Fruit fly (Drosophila melanogaster) whole organism, embryonic: Measurements from ENCODE around the gene shv.
A peak's percentile ranks its signal among the peaks of the same experiment; 100 is the strongest.

Experiments used
- Abd-B ChIP-seq: fragments of 200-800 bp; sonication (Bioruptor generic); optimal IDR thresholded peaks from 2 replicates; lab custom pipeline; 2018; ENCODE audit warnings: missing biosample characterization, mild to moderate bottlenecking, missing genetic modification characterization, moderate library complexity
- Adf1 ChIP-seq: fragments of 200-800 bp; sonication (Bioruptor generic); IDR thresholded peaks from 2 replicates; pipeline ENCODE4 v1.3.6; 2022; ENCODE audit warnings: missing biosample characterization, missing genetic modification characterization
- B-H2 ChIP-seq: fragments of 200-800 bp; sonication (Bioruptor generic); optimal IDR thresholded peaks from 2 replicates; lab custom pipeline; 2018; ENCODE audit warnings: missing biosample characterization, mild to moderate bottlenecking, missing genetic modification characterization
- CG1024 ChIP-seq: fragments of 200-800 bp; sonication (Bioruptor generic); IDR thresholded peaks from 2 replicates; pipeline ENCODE4 v1.3.6; 2022; ENCODE audit warnings: missing biosample characterization, missing genetic modification characterization
- CG10274 ChIP-seq: fragments of 200-800 bp; sonication (Bioruptor generic); optimal IDR thresholded peaks from 3 replicates; lab custom pipeline; 2017; ENCODE audit warnings: missing biosample characterization, mild to moderate bottlenecking, missing genetic modification characterization
- CG11247 ChIP-seq: fragments of 200-800 bp; sonication (Bioruptor generic); IDR thresholded peaks from 2 replicates; pipeline ENCODE4 v1.3.6; 2022; ENCODE audit warnings: missing biosample characterization, missing genetic modification characterization
- CG11398 ChIP-seq: fragments of 200-800 bp; sonication (Bioruptor generic); optimal IDR thresholded peaks from 2 replicates; lab custom pipeline; 2016; ENCODE audit warnings: missing biosample characterization, missing genetic modification characterization
- CG15269 ChIP-seq: fragments of 200-800 bp; sonication (Bioruptor generic); optimal IDR thresholded peaks from 2 replicates; lab custom pipeline; 2018; ENCODE audit warnings: missing biosample characterization, mild to moderate bottlenecking, missing genetic modification characterization, moderate library complexity
- CG2116 ChIP-seq: fragments of 200-800 bp; sonication (Bioruptor generic); optimal IDR thresholded peaks from 3 replicates; lab custom pipeline; 2018; ENCODE audit warnings: missing biosample characterization, mild to moderate bottlenecking, missing genetic modification characterization
- CG3847 ChIP-seq: fragments of 200-800 bp; sonication (Bioruptor generic); IDR thresholded peaks from 2 replicates; pipeline ENCODE4 v1.3.6; 2022; ENCODE audit warnings: missing biosample characterization, missing genetic modification characterization
- CG6254 ChIP-seq: fragments of 200-800 bp; sonication (Bioruptor generic); optimal IDR thresholded peaks from 3 replicates; lab custom pipeline; 2017; ENCODE audit warnings: mild to moderate bottlenecking, missing biosample characterization, missing genetic modification reagents, missing genetic modification characterization
- CG7987 ChIP-seq: fragments of 200-800 bp; sonication (Bioruptor generic); optimal IDR thresholded peaks from 2 replicates; lab custom pipeline; 2018; ENCODE audit warnings: missing biosample characterization, mild to moderate bottlenecking, missing genetic modification characterization, moderate library complexity
- CG9215 ChIP-seq: fragments of 200-800 bp; sonication (Bioruptor generic); IDR thresholded peaks from 2 replicates; pipeline ENCODE4 v1.3.6; 2022; ENCODE audit warnings: missing biosample characterization, missing genetic modification characterization
- CTCF ChIP-seq: fragments of 200-800 bp; sonication (Bioruptor generic); optimal IDR thresholded peaks from 2 replicates; lab custom pipeline; 2017; ENCODE audit warnings: missing biosample characterization, mild to moderate bottlenecking, missing genetic modification characterization, moderate library complexity
- CkIIα-i1 ChIP-seq: fragments of 200-800 bp; sonication (Bioruptor generic); IDR thresholded peaks from 2 replicates; pipeline ENCODE4 v1.3.6; 2022; ENCODE audit warnings: missing biosample characterization, missing genetic modification characterization
- D19A ChIP-seq: fragments of 200-800 bp; optimal IDR thresholded peaks from 3 replicates; lab custom pipeline; 2019; ENCODE audit warnings: missing biosample characterization, mild to moderate bottlenecking, missing genetic modification characterization, moderate library complexity
- Deaf1 ChIP-seq: fragments of 200-800 bp; optimal IDR thresholded peaks from 3 replicates; lab custom pipeline; 2019; ENCODE audit warnings: missing biosample characterization, mild to moderate bottlenecking, missing genetic modification characterization, moderate library complexity
- Dref ChIP-seq: fragments of 200-800 bp; sonication (Bioruptor generic); IDR thresholded peaks from 2 replicates; pipeline ENCODE4 v1.3.6; 2022; ENCODE audit warnings: missing biosample characterization, missing genetic modification characterization
- Fer3 ChIP-seq: fragments of 200-800 bp; sonication (Bioruptor generic); optimal IDR thresholded peaks from 2 replicates; lab custom pipeline; 2018; ENCODE audit warnings: missing biosample characterization, mild to moderate bottlenecking, missing genetic modification characterization, moderate library complexity
- H2.0 ChIP-seq: fragments of 200-800 bp; sonication (Bioruptor generic); IDR thresholded peaks from 2 replicates; pipeline ENCODE4 v1.3.6; 2022; ENCODE audit warnings: missing biosample characterization, missing genetic modification characterization
- Hey ChIP-seq: fragments of 200-800 bp; sonication (Bioruptor generic); optimal IDR thresholded peaks from 3 replicates; lab custom pipeline; 2018; ENCODE audit warnings: missing biosample characterization, mild to moderate bottlenecking, missing genetic modification characterization
- HmgZ ChIP-seq: fragments of 200-800 bp; sonication (Bioruptor generic); optimal IDR thresholded peaks from 2 replicates; lab custom pipeline; 2018; ENCODE audit warnings: missing biosample characterization, mild to moderate bottlenecking, missing genetic modification characterization
- Hmr ChIP-seq: fragments of 200-800 bp; sonication (Bioruptor generic); optimal IDR thresholded peaks from 3 replicates; lab custom pipeline; 2017; ENCODE audit warnings: mild to moderate bottlenecking, missing biosample characterization, missing genetic modification reagents, missing genetic modification characterization
- Hmx ChIP-seq: fragments of 200-800 bp; sonication (Bioruptor generic); optimal IDR thresholded peaks from 2 replicates; lab custom pipeline; 2016; ENCODE audit warnings: missing biosample characterization, missing genetic modification characterization
- MTF-1 ChIP-seq: fragments of 200-800 bp; sonication (Bioruptor generic); optimal IDR thresholded peaks from 2 replicates; lab custom pipeline; 2018; ENCODE audit warnings: missing biosample characterization, mild to moderate bottlenecking, missing genetic modification characterization, borderline replicate concordance
- Oaz ChIP-seq: fragments of 200-800 bp; sonication (Bioruptor generic); IDR thresholded peaks from 2 replicates; pipeline ENCODE4 v1.3.6; 2022; ENCODE audit warnings: missing biosample characterization, missing genetic modification characterization
- PHDP ChIP-seq: fragments of 200-800 bp; sonication (Bioruptor generic); optimal IDR thresholded peaks from 3 replicates; lab custom pipeline; 2018; ENCODE audit warnings: missing biosample characterization, mild to moderate bottlenecking, missing genetic modification characterization, moderate library complexity
- Ptx1 ChIP-seq: fragments of 200-800 bp; sonication (Bioruptor generic); IDR thresholded peaks from 2 replicates; pipeline ENCODE4 v1.3.6; 2022; ENCODE audit warnings: missing biosample characterization, missing genetic modification characterization
- TFAM ChIP-seq: fragments of 200-800 bp; sonication (Bioruptor generic); optimal IDR thresholded peaks from 2 replicates; lab custom pipeline; 2017; ENCODE audit warnings: missing biosample characterization, missing genetic modification characterization, inconsistent platforms
- Trl ChIP-seq, 3 experiments: fragments of >200 bp in 2 of 3; fragments of 200-800 bp in 1 of 3; sonication (Bioruptor generic) in 1 of 3; optimal IDR thresholded peaks; 2 replicates in 1 of 3; 3 replicates in 2 of 3; lab custom pipeline; 2016 to 2017; ENCODE audit warnings: missing biosample characterization in 1 of 3, missing genetic modification characterization in 1 of 3
- Xrp1 ChIP-seq: fragments of 200-800 bp; sonication (Bioruptor generic); IDR thresholded peaks from 2 replicates; pipeline ENCODE4 v1.3.6; 2022; ENCODE audit warnings: missing biosample characterization, missing genetic modification characterization
- cad ChIP-seq: fragments of >200 bp; optimal IDR thresholded peaks from 2 replicates; lab custom pipeline; 2017; ENCODE audit warnings: missing biosample characterization, missing genetic modification characterization
- gem ChIP-seq: fragments of 200-800 bp; sonication (Bioruptor generic); optimal IDR thresholded peaks from 2 replicates; lab custom pipeline; 2019; ENCODE audit warnings: missing biosample characterization, mild to moderate bottlenecking, missing genetic modification characterization, moderate library complexity
- grau ChIP-seq: fragments of 200-800 bp; optimal IDR thresholded peaks from 3 replicates; lab custom pipeline; 2019; ENCODE audit warnings: missing biosample characterization, mild to moderate bottlenecking, missing genetic modification characterization, moderate library complexity
- hkb ChIP-seq, 2 experiments: fragments of 200-800 bp in 1 of 2; fragments of >200 bp in 1 of 2; sonication (Bioruptor generic) in 1 of 2; IDR thresholded peaks in 1 of 2; optimal IDR thresholded peaks in 1 of 2; 2 replicates each; pipeline versions ENCODE4 v1.3.6 to Lab custom; 2017 to 2022; ENCODE audit warnings: missing biosample characterization in 1 of 2, missing genetic modification characterization in 1 of 2
- lilli ChIP-seq: fragments of 200-800 bp; sonication (Bioruptor generic); optimal IDR thresholded peaks from 3 replicates; lab custom pipeline; 2016; ENCODE audit warnings: missing biosample characterization, missing genetic modification characterization
- onecut ChIP-seq: fragments of 200-800 bp; sonication (Bioruptor generic); IDR thresholded peaks from 2 replicates; pipeline ENCODE4 v1.3.6; 2022; ENCODE audit warnings: missing biosample characterization, missing genetic modification characterization
- pan ChIP-seq, 4 experiments: fragments of >200 bp in 3 of 4; fragments of 200-800 bp in 1 of 4; sonication (Bioruptor generic) in 1 of 4; optimal IDR thresholded peaks in 3 of 4; IDR thresholded peaks in 1 of 4; 2 replicates each; pipeline versions ENCODE4 v1.3.6 to Lab custom; 2017 to 2022; ENCODE audit warnings: missing biosample characterization in 2 of 4, missing genetic modification characterization in 2 of 4, mixed read lengths in 1 of 4
- pb ChIP-seq: fragments of 200-800 bp; sonication (Bioruptor generic); optimal IDR thresholded peaks from 3 replicates; lab custom pipeline; 2016; ENCODE audit warnings: missing biosample characterization, missing genetic modification characterization
- peb ChIP-seq: fragments of 200-800 bp; sonication (Bioruptor generic); IDR thresholded peaks from 2 replicates; pipeline ENCODE4 v1.3.6; 2022; ENCODE audit warnings: missing biosample characterization, missing genetic modification characterization
- pros ChIP-seq: fragments of 200-800 bp; sonication (Bioruptor generic); optimal IDR thresholded peaks from 3 replicates; lab custom pipeline; 2019; ENCODE audit warnings: missing biosample characterization, mild to moderate bottlenecking, missing genetic modification characterization, moderate library complexity
- ranshi ChIP-seq: fragments of 200-800 bp; sonication (Bioruptor generic); IDR thresholded peaks from 2 replicates; pipeline ENCODE4 v1.3.6; 2022; ENCODE audit warnings: missing biosample characterization, missing genetic modification characterization
- rib ChIP-seq: fragments of 200-800 bp; sonication (Bioruptor generic); IDR thresholded peaks from 2 replicates; pipeline ENCODE4 v1.3.6; 2022; ENCODE audit warnings: missing biosample characterization, missing genetic modification characterization
- row ChIP-seq: fragments of 200-800 bp; sonication (Bioruptor generic); IDR thresholded peaks from 3 replicates; pipeline ENCODE4 v1.3.6; 2022; ENCODE audit warnings: missing biosample characterization, missing genetic modification characterization
- sens-2 ChIP-seq: fragments of 200-800 bp; sonication (Bioruptor generic); IDR thresholded peaks from 2 replicates; pipeline ENCODE4 v1.3.6; 2022; ENCODE audit warnings: missing biosample characterization, missing genetic modification characterization
- shn ChIP-seq: fragments of 200-800 bp; sonication (Bioruptor generic); optimal IDR thresholded peaks from 3 replicates; lab custom pipeline; 2016; ENCODE audit warnings: missing biosample characterization, missing genetic modification characterization
- slbo ChIP-seq: fragments of 200-800 bp; sonication (Bioruptor generic); IDR thresholded peaks from 2 replicates; pipeline ENCODE4 v1.3.6; 2022; ENCODE audit warnings: missing biosample characterization, missing genetic modification characterization
- tna ChIP-seq: fragments of 200-800 bp; sonication (Bioruptor generic); IDR thresholded peaks from 2 replicates; pipeline ENCODE4 v1.3.6; 2022; ENCODE audit warnings: missing biosample characterization, missing genetic modification characterization; ENCODE audit not compliant: partially characterized antibody
- tx ChIP-seq: fragments of 200-800 bp; sonication (Bioruptor generic); optimal IDR thresholded peaks from 2 replicates; lab custom pipeline; 2016; ENCODE audit warnings: missing biosample characterization, missing genetic modification characterization

shv gene

DNA sequence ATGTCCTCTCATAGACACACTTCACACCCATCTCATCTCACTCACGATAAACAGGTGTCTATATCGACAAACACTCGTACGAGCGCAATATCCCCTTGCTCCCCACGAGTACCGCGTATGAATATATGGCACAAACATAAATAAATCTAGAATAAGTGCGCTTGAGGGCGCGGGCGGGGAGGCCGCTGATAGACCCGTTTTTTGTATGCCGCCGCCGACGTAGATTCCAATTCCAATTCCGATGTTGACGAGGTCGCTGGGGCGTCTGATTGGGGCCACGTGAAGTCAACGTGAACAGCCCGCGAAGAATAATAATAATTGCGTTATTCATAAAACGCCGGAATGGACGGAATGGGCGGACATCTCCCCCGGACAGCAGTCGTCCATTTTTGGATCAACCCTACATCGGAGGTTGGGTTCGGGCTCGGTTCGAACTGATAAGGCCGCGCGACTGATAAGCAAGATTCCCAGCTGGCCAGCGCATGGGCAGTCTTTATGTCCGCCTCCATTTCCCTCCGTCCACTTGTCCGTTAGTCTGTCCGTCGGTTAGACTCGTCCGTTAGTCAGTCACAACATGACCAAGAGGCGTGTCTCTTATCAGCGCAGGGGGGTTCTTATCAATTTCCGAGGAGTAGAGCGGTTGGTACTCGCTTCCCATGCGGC, 31.5 kb downstream of the shv start (continued):
- TF ChIP-seq cad (GFP tag; lab: Kevin White, UChicago) (no peak), CG15269 (tag; lab: Kevin White, UChicago) (peak; percentile 34), pan (optimal IDR thresholded peaks at IDR 0.05; lab: Kevin White, UChicago) (no peak), pan (GFP tag; optimal IDR thresholded peaks at IDR 0.05 in 1 of 2, IDR thresholded peaks at IDR 0.05 in 1 of 2) (peak in 1 of 2 experiments; percentile 81), TFAM (no peak), D19A (no peak), gem (tag; lab: Kevin White, UChicago) (no peak), Hey (tag; lab: Kevin White, UChicago) (peak; percentile 22), CG11247 (no peak), CG11398 (GFP tag; lab: Kevin White, UChicago) (peak; percentile 24), CG2116 (GFP tag; lab: Kevin White, UChicago) (peak; percentile 26), CG10274 (GFP tag; lab: Kevin White, UChicago) (peak; percentile 71), CTCF (no peak), peb (GFP tag; lab: Robert Waterston, UW) (no peak), Dref (GFP tag; lab: Robert Waterston, UW) (no peak), Oaz (GFP tag; lab: Robert Waterston, UW) (no peak), Deaf1 (tag; lab: Kevin White, UChicago) (peak; percentile 81), tx (GFP tag; lab: Kevin White, UChicago) (no peak), hkb (optimal IDR thresholded peaks at IDR 0.05; lab: Kevin White, UChicago) (no peak), hkb (GFP tag; IDR thresholded peaks at IDR 0.05; lab: Robert Waterston, UW) (no peak), CG1024 (GFP tag; lab: Robert Waterston, UW) (no peak), Abd-B (GFP tag; lab: Kevin White, UChicago) (peak; percentile 3), Adf1 (GFP tag; lab: Robert Waterston, UW) (peak; percentile 82), CG7987 (GFP tag; lab: Kevin White, UChicago) (peak; percentile 100), CG3847 (GFP tag; lab: Robert Waterston, UW) (no peak), MTF-1 (GFP tag; lab: Kevin White, UChicago) (peak; percentile 66), HmgZ (tag; lab: Kevin White, UChicago) (peak; percentile 62), slbo (GFP tag; lab: Robert Waterston, UW) (peak; percentile 30; the same call in 1 of the 2 replicates), Trl (optimal IDR thresholded peaks at IDR 0.05; lab: Kevin White, UChicago) (no peak), Trl (GFP tag; optimal IDR thresholded peaks at IDR 0.05; lab: Kevin White, UChicago) (no peak), CG9215 (GFP tag; lab: Robert Waterston, UW) (0 out of 2 replicates have a peak, but pooled peaks have one; percentile 13), pros (GFP tag; lab: Kevin White, UChicago) (peak; percentile 33), lilli (GFP tag; lab: Kevin White, UChicago) (peak; percentile 12), shn (GFP tag; lab: Kevin White, UChicago) (no peak), Xrp1 (GFP tag; lab: Robert Waterston, UW) (peak; percentile 19; the same call in 1 of the 2 replicates), grau (tag; lab: Kevin White, UChicago) (peak; percentile 44), Ptx1 (GFP tag; lab: Robert Waterston, UW) (no peak), Hmr (GFP tag; lab: Kevin White, UChicago) (peak; percentile 57), sens-2 (GFP tag; lab: Robert Waterston, UW) (peak; percentile 72), row (peak; percentile 36; the same call in 1 of the 3 replicates), PHDP (tag; lab: Kevin White, UChicago) (peak; percentile 9), CkIIα-i1 (GFP tag; lab: Robert Waterston, UW) (no peak), rib (GFP tag; lab: Robert Waterston, UW) (peak; percentile 67; the same call in 1 of the 2 replicates), onecut (GFP tag; lab: Robert Waterston, UW) (peak; percentile 7; the same call in 1 of the 2 replicates), ranshi (GFP tag; lab: Robert Waterston, UW) (no peak), Hmx (no peak), CG6254 (GFP tag; lab: Kevin White, UChicago) (no peak), H2.0 (no peak), B-H2 (GFP tag; lab: Kevin White, UChicago) (peak; percentile 58), pb (GFP tag; lab: Kevin White, UChicago) (no peak), Fer3 (tag; lab: Kevin White, UChicago) (peak; percentile 38), tna (GFP tag; lab: Robert Waterston, UW) (no peak)
